Worm (Caenorhabditis elegans) whole organism, L4 larva: ENCODE data around the gene F27E5.7.

Experiments used
- D1046.2 ChIP-seq: fragments of 200-800 bp; sonication (Bioruptor generic); IDR thresholded peaks from 2 replicates; pipeline ENCODE4 v1.3.6; 2022; ENCODE audit warnings: missing genetic modification characterization, missing compliant biosample characterization
- F10B5.3 ChIP-seq: sonication (generic microtip); optimal IDR thresholded peaks from 2 replicates; lab custom pipeline; 2016; ENCODE audit warnings: mild to moderate bottlenecking, missing genetic modification characterization, missing compliant biosample characterization
- F26F4.8 ChIP-seq: fragments of 200-800 bp; sonication (Bioruptor generic); conservative IDR thresholded peaks from 2 replicates; pipeline ENCODE4 v1.3.6; 2022; ENCODE audit warnings: missing genetic modification characterization, missing compliant biosample characterization
- F37D6.2 ChIP-seq: sonication (generic microtip); optimal IDR thresholded peaks from 2 replicates; lab custom pipeline; 2016; ENCODE audit warnings: mild to moderate bottlenecking, missing genetic modification characterization, missing compliant biosample characterization
- F44E2.7 ChIP-seq: fragments of 200-800 bp; sonication (Bioruptor generic); IDR thresholded peaks from 2 replicates; pipeline ENCODE4 v2.1.2; 2022; ENCODE audit warnings: missing genetic modification characterization, missing compliant biosample characterization
- T26A8.4 ChIP-seq: fragments of 200-800 bp; sonication (Bioruptor generic); IDR thresholded peaks from 2 replicates; pipeline ENCODE4 v1.3.6; 2022; ENCODE audit warnings: missing genetic modification characterization, missing compliant biosample characterization
- Y105C5A.15 ChIP-seq: fragments of 200-800 bp; sonication (Bioruptor generic); IDR thresholded peaks from 2 replicates; pipeline ENCODE4 v1.3.6; 2022; ENCODE audit warnings: missing genetic modification characterization, missing compliant biosample characterization
- aha-1 ChIP-seq: fragments of 150-350 bp; peaks from one replicate; lab custom pipeline; 2014; ENCODE audit warnings: missing biosample characterization, missing genetic modification characterization
- ama-1 ChIP-seq: fragments of 150-350 bp; optimal IDR thresholded peaks from 2 replicates; lab custom pipeline; 2014; ENCODE audit warnings: inconsistent platforms, mixed read lengths
- arid-1 ChIP-seq: fragments of 200-800 bp; sonication (Bioruptor generic); conservative IDR thresholded peaks from 2 replicates; pipeline ENCODE4 v1.3.6; 2022; ENCODE audit warnings: missing genetic modification reagents, missing genetic modification characterization, missing compliant biosample characterization
- attf-4 ChIP-seq: sonication (generic microtip); optimal IDR thresholded peaks from 3 replicates; lab custom pipeline; 2017; ENCODE audit warnings: missing biosample characterization, missing genetic modification characterization
- ceh-20 ChIP-seq: fragments of 200-800 bp; sonication (Bioruptor generic); IDR thresholded peaks from 2 replicates; pipeline ENCODE4 v1.3.6; 2022; ENCODE audit warnings: missing genetic modification reagents, missing genetic modification characterization, missing compliant biosample characterization
- ceh-32 ChIP-seq: sonication (generic microtip); optimal IDR thresholded peaks from 2 replicates; lab custom pipeline; 2016; ENCODE audit warnings: mild to moderate bottlenecking, missing genetic modification characterization, missing compliant biosample characterization; ENCODE audit not compliant: poor library complexity
- ceh-62 ChIP-seq: sonication (generic microtip); optimal IDR thresholded peaks from 2 replicates; lab custom pipeline; 2017; ENCODE audit warnings: missing biosample characterization, missing genetic modification characterization
- ceh-82 ChIP-seq: sonication (generic microtip); optimal IDR thresholded peaks from 2 replicates; lab custom pipeline; 2017; ENCODE audit warnings: missing biosample characterization, missing genetic modification characterization
- ctbp-1 ChIP-seq: fragments of 200-800 bp; sonication (Bioruptor generic); IDR thresholded peaks from 2 replicates; pipeline ENCODE4 v1.3.6; 2022; ENCODE audit warnings: missing genetic modification reagents, missing genetic modification characterization, missing compliant biosample characterization
- daf-12 ChIP-seq: fragments of 150-350 bp; optimal IDR thresholded peaks from 2 replicates; lab custom pipeline; 2014; ENCODE audit warnings: missing biosample characterization, missing genetic modification reagents, missing genetic modification characterization
- daf-16 ChIP-seq, 3 experiments: sonication (generic microtip); optimal IDR thresholded peaks; 2 replicates each; lab custom pipeline; 2016 to 2017; ENCODE audit warnings: missing genetic modification characterization in 3 of 3, missing genetic modification reagents in 3 of 3, mild to moderate bottlenecking in 2 of 3, missing compliant biosample characterization in 2 of 3, missing biosample characterization in 1 of 3, moderate library complexity in 1 of 3
- daf-8 ChIP-seq: fragments of 200-800 bp; sonication (Bioruptor generic); IDR thresholded peaks from 2 replicates; pipeline ENCODE4 v1.3.6; 2022; ENCODE audit warnings: missing genetic modification characterization, missing compliant biosample characterization
- dmd-6 ChIP-seq: fragments of 200-800 bp; sonication (Bioruptor generic); IDR thresholded peaks from 2 replicates; pipeline ENCODE4 v1.3.6; 2022; ENCODE audit warnings: missing genetic modification reagents, missing genetic modification characterization, missing compliant biosample characterization
- dmd-8 ChIP-seq: fragments of 200-800 bp; sonication (Bioruptor generic); IDR thresholded peaks from 2 replicates; pipeline ENCODE4 v1.3.6; 2022; ENCODE audit warnings: missing genetic modification characterization, missing compliant biosample characterization
- duxl-1 ChIP-seq: sonication (generic microtip); optimal IDR thresholded peaks from 2 replicates; lab custom pipeline; 2016; ENCODE audit warnings: mild to moderate bottlenecking, missing genetic modification characterization, moderate library complexity, missing compliant biosample characterization; ENCODE audit not compliant: poor library complexity
- egl-27 ChIP-seq: sonication (generic microtip); optimal IDR thresholded peaks from 3 replicates; lab custom pipeline; 2017; ENCODE audit warnings: missing biosample characterization, missing genetic modification reagents, missing genetic modification characterization
- fkh-10 ChIP-seq: fragments of 150-350 bp; optimal IDR thresholded peaks from 2 replicates; lab custom pipeline; 2014; ENCODE audit warnings: missing biosample characterization, missing genetic modification reagents, missing genetic modification characterization
- hif-1 ChIP-seq, 2 experiments: sonication (generic microtip); optimal IDR thresholded peaks; 2 replicates each; lab custom pipeline; 2016 to 2017; ENCODE audit warnings: missing compliant biosample characterization in 2 of 2, missing genetic modification characterization in 2 of 2, missing genetic modification reagents in 2 of 2, missing genotype in 2 of 2, mild to moderate bottlenecking in 1 of 2
- hlh-30 ChIP-seq: sonication (generic microtip); optimal IDR thresholded peaks from 2 replicates; lab custom pipeline; 2017; ENCODE audit warnings: antibody characterized with exemption, mild to moderate bottlenecking, missing genetic modification characterization, missing compliant biosample characterization; ENCODE audit not compliant: insufficient read depth
- hmg-1.1 ChIP-seq: fragments of 200-800 bp; sonication (Bioruptor generic); IDR thresholded peaks from 2 replicates; pipeline ENCODE4 v1.3.6; 2022; ENCODE audit warnings: missing genetic modification reagents, missing genetic modification characterization, missing compliant biosample characterization
- lin-39 ChIP-seq: fragments of 150-350 bp; optimal IDR thresholded peaks from 2 replicates; lab custom pipeline; 2014; ENCODE audit warnings: missing biosample characterization, missing genetic modification reagents, missing genetic modification characterization
- mdt-29 ChIP-seq: fragments of 200-800 bp; sonication (Bioruptor generic); IDR thresholded peaks from 2 replicates; pipeline ENCODE4 v1.3.6; 2022; ENCODE audit warnings: missing genetic modification reagents, missing genetic modification characterization, missing compliant biosample characterization
- mxl-3 ChIP-seq: fragments of 200-800 bp; sonication (Bioruptor generic); optimal IDR thresholded peaks from 2 replicates; lab custom pipeline; 2018; ENCODE audit warnings: mild to moderate bottlenecking, missing genetic modification characterization, missing compliant biosample characterization
- nhr-237 ChIP-seq: sonication (generic microtip); optimal IDR thresholded peaks from 2 replicates; lab custom pipeline; 2017; ENCODE audit warnings: missing biosample characterization, missing genetic modification characterization
- nhr-25 ChIP-seq: sonication (generic microtip); optimal IDR thresholded peaks from 2 replicates; lab custom pipeline; 2017; ENCODE audit warnings: missing genetic modification characterization, mild to moderate bottlenecking, missing compliant biosample characterization, antibody characterized with exemption, moderate library complexity, borderline replicate concordance; ENCODE audit not compliant: insufficient read depth
- nhr-41 ChIP-seq: fragments of 200-800 bp; sonication (Bioruptor generic); IDR thresholded peaks from 2 replicates; pipeline ENCODE4 v1.3.6; 2022; ENCODE audit warnings: missing genetic modification reagents, missing genetic modification characterization, missing compliant biosample characterization
- nhr-42 ChIP-seq: fragments of 200-800 bp; sonication (Bioruptor generic); IDR thresholded peaks from 2 replicates; pipeline ENCODE4 v1.3.6; 2022; ENCODE audit warnings: missing genetic modification characterization, missing compliant biosample characterization
- nhr-6 ChIP-seq: fragments of 150-350 bp; optimal IDR thresholded peaks from 2 replicates; lab custom pipeline; 2014; ENCODE audit warnings: missing biosample characterization, missing genetic modification characterization
- pha-4 ChIP-seq, 2 experiments: fragments of 150-350 bp in 1 of 2; fragments of 200-800 bp in 1 of 2; sonication (Bioruptor generic) in 1 of 2; IDR thresholded peaks in 1 of 2; optimal IDR thresholded peaks in 1 of 2; 2 replicates each; pipeline versions ENCODE4 v1.3.6 to Lab custom; 2014 to 2022; ENCODE audit warnings: missing genetic modification characterization in 2 of 2, missing genetic modification reagents in 2 of 2, missing biosample characterization in 1 of 2, missing compliant biosample characterization in 1 of 2
- rbr-2 ChIP-seq: sonication (generic microtip); optimal IDR thresholded peaks from 2 replicates; lab custom pipeline; 2016; ENCODE audit warnings: missing genotype, missing genetic modification characterization, missing compliant biosample characterization
- set-16 ChIP-seq: fragments of 200-800 bp; sonication (Bioruptor generic); IDR thresholded peaks from 2 replicates; pipeline ENCODE4 v1.3.6; 2022; ENCODE audit warnings: missing genetic modification reagents, missing genetic modification characterization, missing compliant biosample characterization
- skn-1 ChIP-seq: fragments of 150-350 bp; optimal IDR thresholded peaks from 2 replicates; lab custom pipeline; 2014; ENCODE audit warnings: missing biosample characterization, missing genetic modification characterization
- tra-1 ChIP-seq: fragments of 200-800 bp; sonication (Bioruptor generic); IDR thresholded peaks from 2 replicates; pipeline ENCODE4 v1.3.6; 2022; ENCODE audit warnings: missing genetic modification reagents, missing genetic modification characterization, missing compliant biosample characterization
- zip-11 ChIP-seq: fragments of 200-800 bp; sonication (Bioruptor generic); IDR thresholded peaks from 2 replicates; pipeline ENCODE4 v1.3.6; 2022; ENCODE audit warnings: missing genetic modification characterization, missing compliant biosample characterization
- zip-2 ChIP-seq: fragments of 150-350 bp; optimal IDR thresholded peaks from 2 replicates; lab custom pipeline; 2014; ENCODE audit warnings: missing biosample characterization, missing genetic modification characterization
- ztf-11 ChIP-seq: fragments of 150-350 bp; optimal IDR thresholded peaks from 2 replicates; lab custom pipeline; 2014; ENCODE audit warnings: missing biosample characterization, missing genetic modification characterization

The F27E5.7 gene

ce11 chrII:10103212-10103611 lies 19.4 kb upstream of the F27E5.7 start:
- no peak for TF ChIP-seq daf-8 (GFP tag; lab: Robert Waterston, UW)
- TF ChIP-seq ceh-82 (tag; lab: Kevin White, UChicago), result no peak
- TF ChIP-seq tra-1, result no peak
- TF ChIP-seq hmg-1.1, result no peak
- TF ChIP-seq F44E2.7 (GFP tag; lab: Robert Waterston, UW), result no peak
- TF ChIP-seq ama-1 (lab: Kevin White, UChicago), result no peak
- TF ChIP-seq, all 104 proteins: peak for 0

ce11 chrII:10105604-10106003 lies 17.0 kb upstream of the F27E5.7 start, which contains the start of gene ZK945.4:
Gene ZK945.4, minus strand, starts transcription at chrII:10105704.
- TF ChIP-seq ztf-11 (no peak), duxl-1 (tag; lab: Kevin White, UChicago) (no peak), Y105C5A.15 (no peak), aha-1 (tag; lab: Kevin White, UChicago) (no peak)

- TF ChIP-seq mdt-29 (GFP tag; lab: Robert Waterston, UW) (no peak), nhr-41 (GFP tag; lab: Robert Waterston, UW) (no peak), ztf-11 (no peak), T26A8.4 (GFP tag; lab: Robert Waterston, UW) (no peak), zip-11 (GFP tag; lab: Robert Waterston, UW) (no peak), F26F4.8 (GFP tag; lab: Robert Waterston, UW) (no peak), ceh-20 (GFP tag; lab: Robert Waterston, UW) (no peak), nhr-6 (tag; lab: Kevin White, UChicago) (no peak), daf-8 (GFP tag; lab: Robert Waterston, UW) (no peak)
Measured at ce11 chrII:10106870-10107269, 15.7 kb upstream of the F27E5.7 start, which contains the start of gene ZK945.6. Gene ZK945.6, minus strand, starts transcription at chrII:10106970.

- no peak for TF ChIP-seq zip-2 (tag; lab: Kevin White, UChicago)
- TF ChIP-seq nhr-42 (GFP tag; lab: Robert Waterston, UW), result no peak
- no peak for TF ChIP-seq F37D6.2 (tag; lab: Kevin White, UChicago)
- TF ChIP-seq F26F4.8 (GFP tag; lab: Robert Waterston, UW), result no peak
- no peak for TF ChIP-seq ama-1 (lab: Kevin White, UChicago)
- TF ChIP-seq lin-39 (tag; lab: Kevin White, UChicago), result no peak
- TF ChIP-seq ceh-62 (tag; lab: Kevin White, UChicago), result no peak
- no peak for TF ChIP-seq nhr-25 (tag; lab: Kevin White, UChicago)
- TF ChIP-seq D1046.2, result no peak
- no peak for TF ChIP-seq arid-1 (GFP tag; lab: Robert Waterston, UW)
- TF ChIP-seq nhr-237, result no peak
- TF ChIP-seq dmd-6 (GFP tag; lab: Robert Waterston, UW), result no peak
- no peak for TF ChIP-seq mxl-3 (GFP tag; lab: Kevin White, UChicago)
- TF ChIP-seq skn-1 (tag; lab: Kevin White, UChicago), result no peak
- TF ChIP-seq hif-1 (tag; optimal IDR thresholded peaks at IDR 0.05; lab: Kevin White, UChicago), result no peak
- TF ChIP-seq ceh-32, result no peak
- no peak for TF ChIP-seq set-16 (GFP tag; lab: Robert Waterston, UW)
- TF ChIP-seq ctbp-1 (GFP tag; lab: Robert Waterston, UW), result no peak
- TF ChIP-seq dmd-8, result no peak
- no peak for TF ChIP-seq egl-27 (tag; lab: Kevin White, UChicago)
Measured at ce11 chrII:10108377-10108776, 14.2 kb upstream of the F27E5.7 start, which contains the start of the genes ZK945.7 and ZK945.8. Gene ZK945.7, minus strand, starts transcription at chrII:10108477. Gene ZK945.8, plus strand, starts transcription at chrII:10108651.

ce11 chrII:10116690-10117089 lies 5.9 kb upstream of the F27E5.7 start:
- TF ChIP-seq daf-8 (GFP tag; lab: Robert Waterston, UW) (no peak), fkh-10 (GFP tag; lab: Kevin White, UChicago) (no peak), egl-27 (tag; lab: Kevin White, UChicago) (no peak), daf-12 (tag; lab: Kevin White, UChicago) (no peak), attf-4 (no peak), set-16 (GFP tag; lab: Robert Waterston, UW) (peak; percentile 66), pha-4 (GFP tag; IDR thresholded peaks at IDR 0.05; lab: Robert Waterston, UW) (no peak), pha-4 (tag; optimal IDR thresholded peaks at IDR 0.05; lab: Kevin White, UChicago) (no peak), daf-16 (GFP tag; optimal IDR thresholded peaks at IDR 0.05; lab: Kevin White, UChicago) (no peak), daf-16 (tag; optimal IDR thresholded peaks at IDR 0.05; lab: Kevin White, UChicago) (no peak), Y105C5A.15 (no peak), aha-1 (tag; lab: Kevin White, UChicago) (peak; percentile 54), F10B5.3 (tag; lab: Kevin White, UChicago) (no peak), hlh-30 (tag; lab: Kevin White, UChicago) (no peak), rbr-2 (tag; lab: Kevin White, UChicago) (no peak)
